Worm (Caenorhabditis elegans): Measurements from ENCODE around the gene vwa-8.
A peak's percentile ranks its signal among the peaks of the same experiment; 100 is the strongest.
"Not testable (repeated sequence)": the region's sequence is repeated elsewhere in the genome, so short reads cannot be mapped to it uniquely, and the experiment has no call there.

DNA sequence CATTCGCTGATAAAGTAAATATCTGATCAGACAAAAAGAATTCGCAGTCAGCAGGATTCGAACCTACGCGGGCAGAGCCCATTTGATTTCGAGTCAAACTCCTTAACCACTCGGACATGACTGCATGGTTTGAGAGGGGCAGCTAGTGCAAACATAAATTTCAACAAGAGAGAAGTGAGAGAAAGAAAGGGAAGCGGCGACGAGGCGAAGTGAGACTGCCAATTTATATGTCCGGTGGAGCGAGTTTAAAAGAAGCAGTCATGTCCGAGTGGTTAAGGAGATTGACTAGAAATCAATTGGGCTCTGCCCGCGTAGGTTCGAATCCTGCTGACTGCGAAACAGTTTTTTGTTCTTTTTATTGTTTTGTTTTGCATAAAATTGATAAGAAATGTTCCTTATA lies 55.1 kb downstream of the vwa-8 start:
- not testable (repeated sequence) for TF ChIP-seq nhr-28 (tag; optimal IDR thresholded peaks at IDR 0.05); nhr-12 (tag; optimal IDR thresholded peaks at IDR 0.05); fkh-10 (GFP tag; optimal IDR thresholded peaks at IDR 0.05); snpc-4 (tag; optimal IDR thresholded peaks at IDR 0.05); zag-1 (tag; optimal IDR thresholded peaks at IDR 0.05); egl-27 (tag; optimal IDR thresholded peaks at IDR 0.05); mdl-1 (tag; optimal IDR thresholded peaks at IDR 0.05); fos-1 (tag; optimal IDR thresholded peaks at IDR 0.05); unc-39 (tag; optimal IDR thresholded peaks at IDR 0.05)
- TF ChIP-seq ztf-4 (tag; optimal IDR thresholded peaks at IDR 0.05) = peak; percentile 46
- TF ChIP-seq nhr-43 (tag; optimal IDR thresholded peaks at IDR 0.05; ENCODE audit: poor library complexity, severe bottlenecking) = peak; percentile 82
- TF ChIP-seq nhr-77 (tag; optimal IDR thresholded peaks at IDR 0.05) = peak; percentile 30
- peak; percentile 81 for TF ChIP-seq ceh-28 (tag; optimal IDR thresholded peaks at IDR 0.05)
- TF ChIP-seq pha-4 (tag; optimal IDR thresholded peaks at IDR 0.05) = peak; percentile 68
